Fruit fly (Drosophila melanogaster): ENCODE results near the gene Dpck.

DNA sequence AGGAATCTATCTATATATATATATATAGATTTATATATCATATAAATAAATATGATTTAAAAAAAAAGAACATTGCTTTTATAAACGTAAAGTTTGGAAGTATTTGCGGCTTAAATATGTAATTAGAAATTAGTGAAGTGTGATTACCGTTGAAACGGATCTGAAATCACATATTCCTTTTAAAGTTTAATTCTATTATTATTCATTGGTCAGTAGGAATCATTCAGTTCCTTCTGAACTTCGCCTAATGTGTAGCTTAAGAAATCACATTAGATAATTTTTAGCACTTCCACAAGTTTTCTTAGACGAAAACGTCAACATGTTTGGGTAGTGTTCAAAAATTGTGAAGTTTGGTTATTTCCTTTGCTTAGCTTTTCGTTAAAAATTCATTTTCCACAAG lies 21.5 kb upstream of the Dpck start, which contains the start of gene djl:
- TF ChIP-seq Sox102F (GFP tag; optimal IDR thresholded peaks at IDR 0.05) (no peak), NC2β (GFP tag; optimal IDR thresholded peaks at IDR 0.05) (no peak), CG9932 (GFP tag; IDR thresholded peaks at IDR 0.05) (no peak)

All from whole organism, embryonic.